Worm (Caenorhabditis elegans): Measurements from ENCODE around the gene F08D12.4.

The F08D12.4 gene

DNA sequence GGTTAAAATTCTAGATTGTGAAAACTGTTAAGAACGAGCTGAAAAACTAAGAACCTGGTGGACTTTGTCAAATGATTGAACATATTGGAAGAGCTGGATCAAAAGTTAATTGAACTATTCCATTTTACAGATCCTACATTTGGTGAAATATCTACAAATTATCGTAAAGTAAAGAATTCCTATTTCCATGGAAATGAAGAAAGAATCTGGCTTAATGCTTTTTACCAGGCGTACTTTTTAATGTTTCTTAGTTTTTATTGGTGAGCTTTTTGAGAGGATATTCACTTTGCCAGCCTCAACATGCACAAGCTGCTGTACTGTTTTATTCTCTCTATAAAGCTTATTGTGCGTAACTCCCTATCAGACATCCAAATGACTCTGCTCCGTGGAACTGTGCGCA is at the start of gene F08D12.4:
Gene F08D12.4, plus strand, starts transcription at position 301 of the 400 bp plus-strand sequence.
- TF ChIP-seq lsy-2 (tag; optimal IDR thresholded peaks at IDR 0.05) (no peak), hlh-1 (tag; optimal IDR thresholded peaks at IDR 0.05) (no peak), ceh-39 (tag; optimal IDR thresholded peaks at IDR 0.05) (no peak), flh-1 (GFP tag; optimal IDR thresholded peaks at IDR 0.05) (no peak), elt-3 (tag; optimal IDR thresholded peaks at IDR 0.05) (no peak), unc-120 (tag; optimal IDR thresholded peaks at IDR 0.05; ENCODE audit: poor library complexity, severe bottlenecking) (no peak), ceh-43 (GFP tag; optimal IDR thresholded peaks at IDR 0.05) (no peak), nhr-12 (tag; optimal IDR thresholded peaks at IDR 0.05) (no peak), mls-2 (tag; optimal IDR thresholded peaks at IDR 0.05) (no peak), ztf-11 (tag; optimal IDR thresholded peaks at IDR 0.05) (no peak), nhr-76 (tag; optimal IDR thresholded peaks at IDR 0.05) (no peak), unc-39 (tag; optimal IDR thresholded peaks at IDR 0.05) (no peak), ceh-83 (GFP tag; optimal IDR thresholded peaks at IDR 0.05) (no peak)

DNA sequence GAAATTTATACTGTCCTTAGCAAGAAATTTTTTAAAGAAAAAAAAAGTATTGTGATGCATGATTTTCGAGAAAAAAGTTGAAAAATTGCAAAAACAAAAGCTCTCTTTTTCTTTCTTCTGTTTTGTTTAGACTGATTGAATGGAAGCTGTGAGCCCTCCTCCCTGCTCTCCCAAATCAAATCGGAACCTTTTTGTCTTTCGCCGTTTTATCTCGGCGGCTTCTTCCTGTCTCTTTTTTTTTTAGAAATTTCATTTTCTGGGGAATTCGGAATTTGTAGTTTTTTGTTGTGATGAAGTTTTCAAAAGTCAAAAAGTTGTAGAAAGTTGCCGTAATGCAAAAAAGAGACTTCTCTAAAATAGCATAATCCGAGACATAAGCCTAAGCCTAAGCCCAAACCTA is 47.3 kb upstream of the F08D12.4 start:
- no peak for TF ChIP-seq flh-1 (GFP tag; optimal IDR thresholded peaks at IDR 0.05)
- no peak for TF ChIP-seq ceh-39 (tag; optimal IDR thresholded peaks at IDR 0.05)
- TF ChIP-seq ces-1 (GFP tag; optimal IDR thresholded peaks at IDR 0.05), result peak; percentile 28

DNA sequence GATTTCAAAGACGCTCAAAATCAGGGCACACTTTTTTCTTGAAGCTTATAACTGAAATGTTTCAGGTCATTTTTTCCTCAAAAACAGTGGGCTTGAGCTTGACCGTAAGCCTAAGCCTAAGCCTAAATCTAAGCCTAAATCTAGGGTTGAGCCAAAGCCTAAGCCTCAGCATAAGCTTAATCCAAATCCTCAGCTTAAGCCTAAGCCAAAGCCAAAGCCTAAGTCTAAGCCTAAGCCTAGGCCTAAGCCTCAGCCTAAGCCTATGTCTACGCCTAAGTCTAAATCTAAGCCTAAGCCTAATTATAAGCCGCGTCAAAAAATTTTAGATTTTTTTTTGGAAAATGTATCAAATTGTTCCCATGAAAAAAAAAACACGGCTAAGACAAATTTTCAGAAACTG is 43.7 kb upstream of the F08D12.4 start:
- no peak for TF ChIP-seq M03D4.4 (tag; optimal IDR thresholded peaks at IDR 0.05)

DNA sequence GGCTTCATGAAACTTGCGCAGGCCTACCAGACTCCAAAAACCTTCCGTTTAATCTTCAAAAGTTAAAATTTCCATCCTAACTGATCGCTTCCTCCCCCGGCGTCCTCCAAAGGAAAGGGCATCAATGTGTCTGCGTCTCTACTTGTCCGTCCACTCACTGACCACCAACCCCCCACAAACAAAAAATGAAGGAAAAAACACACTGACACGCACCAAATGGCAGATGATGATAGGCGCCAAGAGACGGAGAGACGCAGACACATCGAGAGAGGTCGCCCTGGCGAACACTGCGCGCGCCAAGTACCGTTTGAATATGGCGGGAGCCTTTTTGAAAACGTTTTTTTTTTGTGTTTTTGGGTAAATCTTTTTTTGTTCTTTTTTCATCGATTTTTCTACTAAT is 43.2 kb upstream of the F08D12.4 start:
- TF ChIP-seq M03D4.4 (tag; optimal IDR thresholded peaks at IDR 0.05), result no peak
- TF ChIP-seq pha-4 (tag; optimal IDR thresholded peaks at IDR 0.05), result no peak
- no peak for TF ChIP-seq unc-62 (GFP tag; optimal IDR thresholded peaks at IDR 0.05)
- peak; percentile 4 for TF ChIP-seq sptf-1 (tag; optimal IDR thresholded peaks at IDR 0.05)
- no peak for TF ChIP-seq ham-2 (GFP tag; optimal IDR thresholded peaks at IDR 0.05)
- TF ChIP-seq tbx-8 (GFP tag; optimal IDR thresholded peaks at IDR 0.05), result no peak
- TF ChIP-seq cnd-1 (tag; optimal IDR thresholded peaks at IDR 0.05), result no peak
- no peak for TF ChIP-seq elt-3 (tag; optimal IDR thresholded peaks at IDR 0.05)
- TF ChIP-seq unc-39 (tag; optimal IDR thresholded peaks at IDR 0.05), result no peak
- TF ChIP-seq lsy-2 (tag; optimal IDR thresholded peaks at IDR 0.05), result no peak
- no peak for TF ChIP-seq nhr-237 (tag; optimal IDR thresholded peaks at IDR 0.05)
- no peak for TF ChIP-seq hlh-1 (tag; optimal IDR thresholded peaks at IDR 0.05)
- peak; percentile 16 for TF ChIP-seq mep-1 (tag; optimal IDR thresholded peaks at IDR 0.05)
- no peak for TF ChIP-seq flh-1 (GFP tag; optimal IDR thresholded peaks at IDR 0.05)
- TF ChIP-seq unc-120 (tag; optimal IDR thresholded peaks at IDR 0.05; ENCODE audit: poor library complexity, severe bottlenecking), result no peak
- no peak for TF ChIP-seq ceh-83 (GFP tag; optimal IDR thresholded peaks at IDR 0.05)
- TF ChIP-seq nhr-76 (tag; optimal IDR thresholded peaks at IDR 0.05), result no peak
- no peak for TF ChIP-seq blmp-1 (tag; optimal IDR thresholded peaks at IDR 0.05)

DNA sequence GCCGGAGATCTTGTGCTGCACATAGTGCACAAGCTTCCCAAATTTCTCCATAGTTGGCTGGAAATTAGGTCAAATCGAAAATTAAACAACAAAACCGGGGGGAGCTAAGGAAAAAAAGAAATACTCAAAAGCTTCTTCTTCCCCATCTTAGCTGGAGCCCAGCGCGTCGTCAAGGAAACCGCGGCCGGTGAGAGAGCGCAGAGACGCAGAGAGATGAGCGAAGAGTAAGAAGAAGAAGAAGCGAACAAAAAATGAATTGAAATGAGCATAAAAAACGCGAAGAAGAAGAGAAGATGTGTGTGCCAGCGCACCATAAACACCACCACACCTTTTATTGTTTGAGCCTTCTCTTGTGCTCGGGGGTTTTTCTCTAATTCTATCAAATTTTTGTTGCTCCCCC is 42.8 kb upstream of the F08D12.4 start, which contains the start of gene wdr-31:
Gene wdr-31, minus strand, starts transcription at position 101 of the 400 bp plus-strand sequence.
- TF ChIP-seq nhr-12 (tag; optimal IDR thresholded peaks at IDR 0.05) (no peak), pha-4 (tag; optimal IDR thresholded peaks at IDR 0.05) (no peak)

DNA sequence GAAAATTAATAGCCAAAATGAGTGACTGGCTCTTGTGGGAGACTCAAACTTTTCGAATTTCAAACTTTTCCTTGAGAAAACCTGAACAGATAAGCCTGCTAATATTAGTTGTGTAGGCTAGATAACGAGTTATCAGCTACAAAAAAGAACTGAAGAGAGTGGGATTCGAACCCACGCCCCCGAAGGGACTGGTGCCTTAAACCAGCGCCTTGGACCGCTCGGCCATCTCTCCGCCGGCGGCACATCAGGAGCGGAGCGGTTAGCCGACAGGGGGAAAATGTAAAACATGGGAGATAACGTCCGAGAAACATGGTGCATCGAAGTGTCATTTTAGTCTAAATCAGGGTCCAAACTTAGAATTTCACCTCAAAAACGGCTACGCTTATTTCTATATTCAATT is 42.3 kb upstream of the F08D12.4 start:
- TF ChIP-seq tbx-8 (GFP tag; optimal IDR thresholded peaks at IDR 0.05) (no peak), unc-120 (tag; optimal IDR thresholded peaks at IDR 0.05; ENCODE audit: poor library complexity, severe bottlenecking) (no peak), lin-13 (tag; optimal IDR thresholded peaks at IDR 0.05) (no peak), elt-1 (tag; optimal IDR thresholded peaks at IDR 0.05; ENCODE audit: borderline replicate concordance, insufficient read depth) (no peak), sptf-1 (tag; optimal IDR thresholded peaks at IDR 0.05) (no peak), bed-3 (GFP tag; optimal IDR thresholded peaks at IDR 0.05) (no peak), mab-5 (tag; optimal IDR thresholded peaks at IDR 0.05) (no peak), ces-1 (GFP tag; optimal IDR thresholded peaks at IDR 0.05) (no peak)

Measured in whole organism, mixed stage, embryonic.